Worm (Caenorhabditis elegans): ENCODE measurements around the gene T24F1.4.

ce11 chrII:11333375-11333774, 19.3 kb upstream of the T24F1.4 start:
- TF ChIP-seq ets-7 (tag; optimal IDR thresholded peaks at IDR 0.05) (no peak), hnd-1 (tag; optimal IDR thresholded peaks at IDR 0.05) (no peak), flt-1 (GFP tag; IDR thresholded peaks at IDR 0.05) (no peak), ama-1 (optimal IDR thresholded peaks at IDR 0.05) (no peak), tbx-11 (GFP tag; IDR thresholded peaks at IDR 0.05) (no peak), B0310.2 (tag; optimal IDR thresholded peaks at IDR 0.05) (no peak), sea-1 (GFP tag; conservative IDR thresholded peaks at IDR 0.05) (no peak), hmbx-1 (tag; optimal IDR thresholded peaks at IDR 0.05) (no peak), pes-1 (GFP tag; IDR thresholded peaks at IDR 0.05) (no peak), ceh-36 (tag; optimal IDR thresholded peaks at IDR 0.05) (no peak)
